Fruit fly (Drosophila melanogaster): ENCODE results near the gene CG46399.
A peak's percentile ranks its signal among the peaks of the same experiment; 100 is the strongest.

Gene CG46399

dm6 chrX:14850069-14850468 is 9.0 kb upstream of the CG46399 start:
- TF ChIP-seq CG8301 (tag; optimal IDR thresholded peaks at IDR 0.05) (no peak), CG10348 (GFP tag; IDR thresholded peaks at IDR 0.05) (no peak), CG15710 (tag; optimal IDR thresholded peaks at IDR 0.05) (no peak), Pif1B (GFP tag; optimal IDR thresholded peaks at IDR 0.05) (no peak), CG34367 (tag; optimal IDR thresholded peaks at IDR 0.05) (no peak), D1 (tag; optimal IDR thresholded peaks at IDR 0.05) (no peak), CG9948 (tag; optimal IDR thresholded peaks at IDR 0.05) (no peak), CG13204 (GFP tag; optimal IDR thresholded peaks at IDR 0.05) (no peak), gl (tag; optimal IDR thresholded peaks at IDR 0.05) (no peak), CG17806 (tag; optimal IDR thresholded peaks at IDR 0.05) (no peak), CG4496 (GFP tag; IDR thresholded peaks at IDR 0.05) (no peak), rn (GFP tag; IDR thresholded peaks at IDR 0.05) (no peak), Ets98B (GFP tag; IDR thresholded peaks at IDR 0.05) (no peak), Pif1A (GFP tag; optimal IDR thresholded peaks at IDR 0.05) (no peak), CG14655 (GFP tag; optimal IDR thresholded peaks at IDR 0.05) (no peak)

- no peak for TF ChIP-seq Pif1A (GFP tag; optimal IDR thresholded peaks at IDR 0.05)
- TF ChIP-seq Snoo (tag; optimal IDR thresholded peaks at IDR 0.05), result no peak
- no peak for TF ChIP-seq CG12605 (GFP tag; IDR thresholded peaks at IDR 0.05)
- no peak for TF ChIP-seq fd96Ca (GFP tag; IDR thresholded peaks at IDR 0.05)
- no peak for TF ChIP-seq gl (tag; optimal IDR thresholded peaks at IDR 0.05)
- TF ChIP-seq CG14655 (GFP tag; optimal IDR thresholded peaks at IDR 0.05), result no peak
- no peak for TF ChIP-seq CG4496 (GFP tag; IDR thresholded peaks at IDR 0.05)
- no peak for TF ChIP-seq EcR (GFP tag; optimal IDR thresholded peaks at IDR 0.05)
- TF ChIP-seq CG8301 (tag; optimal IDR thresholded peaks at IDR 0.05), result no peak
- no peak for TF ChIP-seq CG10348 (GFP tag; IDR thresholded peaks at IDR 0.05)
- TF ChIP-seq Ets98B (GFP tag; IDR thresholded peaks at IDR 0.05), result no peak
These were observed 5.8 kb upstream of the CG46399 start, which contains the start of gene CG9521 for dm6 chrX:14853153-14853672. TSS of gene CG9521 (minus strand) at chrX:14853269.

- TF ChIP-seq CG10348 (GFP tag; IDR thresholded peaks at IDR 0.05) (no peak), CG9948 (tag; optimal IDR thresholded peaks at IDR 0.05) (no peak), gl (tag; optimal IDR thresholded peaks at IDR 0.05) (no peak)
These were observed 2.8 kb upstream of the CG46399 start, which contains the start of gene CG9519 for dm6 chrX:14856261-14856660. TSS of gene CG9519 (minus strand) at chrX:14856361.

- TF ChIP-seq Ets98B (GFP tag; IDR thresholded peaks at IDR 0.05) (no peak), CG32121 (GFP tag; IDR thresholded peaks at IDR 0.05) (peak; percentile 77), CG34367 (tag; optimal IDR thresholded peaks at IDR 0.05) (no peak), rn (GFP tag; IDR thresholded peaks at IDR 0.05) (no peak), fd96Ca (GFP tag; IDR thresholded peaks at IDR 0.05) (peak; percentile 46; the same call in 1 of the 3 replicates), CG4496 (GFP tag; IDR thresholded peaks at IDR 0.05) (peak; percentile 61; the same call in 2 of the 3 replicates), D1 (tag; optimal IDR thresholded peaks at IDR 0.05) (no peak), CG10348 (GFP tag; IDR thresholded peaks at IDR 0.05) (no peak)
These were observed 1.2 kb upstream of the CG46399 start for dm6 chrX:14857883-14858282.

dm6 chrX:14862494-14862893 is 3.4 kb downstream of the CG46399 start:
- TF ChIP-seq gl (tag; optimal IDR thresholded peaks at IDR 0.05) (no peak), D1 (tag; optimal IDR thresholded peaks at IDR 0.05) (no peak), rn (GFP tag; IDR thresholded peaks at IDR 0.05) (no peak), CG14655 (GFP tag; optimal IDR thresholded peaks at IDR 0.05) (no peak), fd96Ca (GFP tag; IDR thresholded peaks at IDR 0.05) (no peak), Ets98B (GFP tag; IDR thresholded peaks at IDR 0.05) (no peak), Pif1A (GFP tag; optimal IDR thresholded peaks at IDR 0.05) (no peak), CG8159 (tag; optimal IDR thresholded peaks at IDR 0.05) (no peak), CG4496 (GFP tag; IDR thresholded peaks at IDR 0.05) (no peak), CG8301 (tag; optimal IDR thresholded peaks at IDR 0.05) (no peak), EcR (GFP tag; optimal IDR thresholded peaks at IDR 0.05) (no peak), CG10348 (GFP tag; IDR thresholded peaks at IDR 0.05) (no peak), CG9948 (tag; optimal IDR thresholded peaks at IDR 0.05) (no peak), Pif1B (GFP tag; optimal IDR thresholded peaks at IDR 0.05) (no peak), CG12605 (GFP tag; IDR thresholded peaks at IDR 0.05) (no peak), CG13204 (GFP tag; optimal IDR thresholded peaks at IDR 0.05) (no peak), CG32121 (GFP tag; IDR thresholded peaks at IDR 0.05) (no peak), Snoo (tag; optimal IDR thresholded peaks at IDR 0.05) (no peak)

dm6 chrX:14866911-14867310 is 7.9 kb downstream of the CG46399 start:
- no peak for TF ChIP-seq CG9948 (tag; optimal IDR thresholded peaks at IDR 0.05)
- no peak for TF ChIP-seq CG34367 (tag; optimal IDR thresholded peaks at IDR 0.05)
- TF ChIP-seq Pif1B (GFP tag; optimal IDR thresholded peaks at IDR 0.05), result no peak
- no peak for TF ChIP-seq CG32121 (GFP tag; IDR thresholded peaks at IDR 0.05)
- no peak for TF ChIP-seq CG13204 (GFP tag; optimal IDR thresholded peaks at IDR 0.05)
- TF ChIP-seq EcR (GFP tag; optimal IDR thresholded peaks at IDR 0.05), result no peak
- no peak for TF ChIP-seq D1 (tag; optimal IDR thresholded peaks at IDR 0.05)
- TF ChIP-seq Ets98B (GFP tag; IDR thresholded peaks at IDR 0.05), result no peak
- TF ChIP-seq fd96Ca (GFP tag; IDR thresholded peaks at IDR 0.05), result no peak
- no peak for TF ChIP-seq CG14655 (GFP tag; optimal IDR thresholded peaks at IDR 0.05)
- TF ChIP-seq Snoo (tag; optimal IDR thresholded peaks at IDR 0.05), result no peak
- TF ChIP-seq gl (tag; optimal IDR thresholded peaks at IDR 0.05), result no peak
- no peak for TF ChIP-seq CG15710 (tag; optimal IDR thresholded peaks at IDR 0.05)
- no peak for TF ChIP-seq CG10348 (GFP tag; IDR thresholded peaks at IDR 0.05)
- no peak for TF ChIP-seq CG8301 (tag; optimal IDR thresholded peaks at IDR 0.05)

Measured in whole organism, pupa.